Worm (Caenorhabditis elegans) whole organism, late embryonic: ENCODE measurements around the gene idpc-2.

ENCODE experiments used
- ceh-14 ChIP-seq: sonication (generic microtip); optimal IDR thresholded peaks from 2 replicates; lab custom pipeline; 2016; ENCODE audit warnings: missing genotype, missing genetic modification characterization, missing compliant biosample characterization
- ets-4 ChIP-seq: sonication (generic microtip); optimal IDR thresholded peaks from 2 replicates; lab custom pipeline; 2016; ENCODE audit warnings: missing genetic modification characterization, missing compliant biosample characterization
- fkh-10 ChIP-seq: fragments of 150-350 bp; optimal IDR thresholded peaks from 2 replicates; lab custom pipeline; 2014; ENCODE audit warnings: missing biosample characterization, missing genetic modification reagents, missing genetic modification characterization
- hlh-6 ChIP-seq: sonication (generic microtip); optimal IDR thresholded peaks from 2 replicates; lab custom pipeline; 2016; ENCODE audit warnings: missing genotype, missing genetic modification characterization, missing compliant biosample characterization
- nfya-1 ChIP-seq: sonication (generic microtip); optimal IDR thresholded peaks from 2 replicates; lab custom pipeline; 2017; ENCODE audit warnings: missing genetic modification characterization, mild to moderate bottlenecking, missing compliant biosample characterization, antibody characterized with exemption, moderate library complexity
- npax-4 ChIP-seq: sonication (generic microtip); optimal IDR thresholded peaks from 2 replicates; lab custom pipeline; 2016; ENCODE audit warnings: missing genetic modification characterization, missing compliant biosample characterization
- pqm-1 ChIP-seq: sonication (generic microtip); optimal IDR thresholded peaks from 2 replicates; lab custom pipeline; 2016; ENCODE audit warnings: missing genetic modification characterization, missing compliant biosample characterization
- pros-1 ChIP-seq: fragments of 150-350 bp; optimal IDR thresholded peaks from 2 replicates; lab custom pipeline; 2014; ENCODE audit warnings: missing biosample characterization, missing genetic modification reagents, missing genetic modification characterization
- tbx-2 ChIP-seq: sonication (generic microtip); optimal IDR thresholded peaks from 2 replicates; lab custom pipeline; 2016; ENCODE audit warnings: missing genetic modification characterization, missing compliant biosample characterization
- unc-55 ChIP-seq: sonication (generic microtip); optimal IDR thresholded peaks from 2 replicates; lab custom pipeline; 2017; ENCODE audit warnings: missing biosample characterization, missing genetic modification reagents, missing genetic modification characterization

ce11 chrV:8602638-8603037 is 18.5 kb downstream of the idpc-2 start, which contains the start of gene F41E6.15:
- TF ChIP-seq hlh-6 (tag; lab: Kevin White, UChicago), result no peak
- no peak for TF ChIP-seq npax-4 (tag; lab: Kevin White, UChicago)
- TF ChIP-seq nfya-1 (tag; lab: Kevin White, UChicago), result no peak
- TF ChIP-seq fkh-10 (GFP tag; lab: Kevin White, UChicago), result no peak
- TF ChIP-seq unc-55 (GFP tag; lab: Kevin White, UChicago), result no peak
- TF ChIP-seq ets-4 (tag; lab: Kevin White, UChicago), result no peak
- TF ChIP-seq pros-1 (tag; lab: Kevin White, UChicago), result no peak
- no peak for TF ChIP-seq ceh-14 (tag; lab: Kevin White, UChicago)
- TF ChIP-seq pqm-1 (tag; lab: Kevin White, UChicago), result no peak
- no peak for TF ChIP-seq tbx-2 (tag; lab: Kevin White, UChicago)
